Worm (Caenorhabditis elegans): ENCODE data around the gene gba-4.
"Not testable (repeated sequence)": the region's sequence is repeated elsewhere in the genome, so short reads cannot be mapped to it uniquely, and the experiment has no call there.

The gba-4 gene

ce11 chrIV:5295240-5295639 lies 55.5 kb downstream of the gba-4 start, which contains the start of gene msp-51:
Gene msp-51 (minus strand): TSS chrIV:5295340.
- TF ChIP-seq hmbx-1 (tag; optimal IDR thresholded peaks at IDR 0.05); scrt-1 (GFP tag; IDR thresholded peaks at IDR 0.05); tra-4 (tag; optimal IDR thresholded peaks at IDR 0.05): not testable (repeated sequence)
